Worm (Caenorhabditis elegans): ENCODE measurements around the gene ubc-18.

ubc-18 gene

ce11 chrIII:7087691-7088323 lies 19.4 kb upstream of the ubc-18 start, which contains the start of gene fubl-2 (continued):
- TF ChIP-seq ama-1 (optimal IDR thresholded peaks at IDR 0.05) (no peak), pha-4 (tag; optimal IDR thresholded peaks at IDR 0.05) (no peak), sdc-2 (tag; optimal IDR thresholded peaks at IDR 0.05) (no peak), tbx-2 (tag; optimal IDR thresholded peaks at IDR 0.05) (no peak), ceh-22 (tag; optimal IDR thresholded peaks at IDR 0.05) (no peak), ceh-19 (GFP tag; optimal IDR thresholded peaks at IDR 0.05) (no peak), unc-42 (tag; optimal IDR thresholded peaks at IDR 0.05) (peak; percentile 16), hlh-6 (tag; optimal IDR thresholded peaks at IDR 0.05) (no peak), C08G9.2 (tag; optimal IDR thresholded peaks at IDR 0.05) (peak; percentile 79), C38D4.7 (GFP tag; optimal IDR thresholded peaks at IDR 0.05) (no peak), ceh-9 (tag; optimal IDR thresholded peaks at IDR 0.05) (no peak), unc-86 (tag; optimal IDR thresholded peaks at IDR 0.05) (no peak), mec-3 (tag; optimal IDR thresholded peaks at IDR 0.05; ENCODE audit: borderline replicate concordance) (no peak), pha-2 (tag; optimal IDR thresholded peaks at IDR 0.05) (no peak), ets-4 (tag; optimal IDR thresholded peaks at IDR 0.05) (peak; percentile 79), elt-4 (tag; optimal IDR thresholded peaks at IDR 0.05) (no peak), K09A11.1 (tag; optimal IDR thresholded peaks at IDR 0.05; ENCODE audit: insufficient read depth) (no peak), pqm-1 (tag; optimal IDR thresholded peaks at IDR 0.05) (no peak), hlh-13 (GFP tag; optimal IDR thresholded peaks at IDR 0.05) (no peak), lin-11 (tag; optimal IDR thresholded peaks at IDR 0.05) (no peak)

ce11 chrIII:7087180-7087579 lies 18.8 kb upstream of the ubc-18 start:
- no peak for TF ChIP-seq hlh-13 (GFP tag; optimal IDR thresholded peaks at IDR 0.05)
- no peak for TF ChIP-seq odd-2 (tag; optimal IDR thresholded peaks at IDR 0.05)
- no peak for TF ChIP-seq elt-2 (tag; optimal IDR thresholded peaks at IDR 0.05)
- TF ChIP-seq eyg-1 (tag; optimal IDR thresholded peaks at IDR 0.05): no peak
- TF ChIP-seq gmeb-2 (tag; optimal IDR thresholded peaks at IDR 0.05): no peak
- no peak for TF ChIP-seq ama-1 (optimal IDR thresholded peaks at IDR 0.05)
- TF ChIP-seq pat-9 (tag; optimal IDR thresholded peaks at IDR 0.05): no peak

ce11 chrIII:7084908-7085307 lies 16.5 kb upstream of the ubc-18 start, which contains the start of gene tofu-7:
Gene tofu-7, minus strand, starts transcription at chrIII:7085018.
- TF ChIP-seq hlh-15 (tag; optimal IDR thresholded peaks at IDR 0.05) (no peak), lin-11 (tag; optimal IDR thresholded peaks at IDR 0.05) (no peak), zip-5 (tag; optimal IDR thresholded peaks at IDR 0.05) (no peak), gmeb-2 (tag; optimal IDR thresholded peaks at IDR 0.05) (no peak)

- no peak for TF ChIP-seq sdc-2 (tag; optimal IDR thresholded peaks at IDR 0.05)
- no peak for TF ChIP-seq tbx-7 (tag; optimal IDR thresholded peaks at IDR 0.05)
- TF ChIP-seq hlh-13 (GFP tag; optimal IDR thresholded peaks at IDR 0.05): no peak
- TF ChIP-seq C38D4.7 (GFP tag; optimal IDR thresholded peaks at IDR 0.05): no peak
- TF ChIP-seq ceh-48 (tag; optimal IDR thresholded peaks at IDR 0.05): no peak
- TF ChIP-seq F13H6.1 (tag; optimal IDR thresholded peaks at IDR 0.05): no peak
- no peak for TF ChIP-seq pqm-1 (tag; optimal IDR thresholded peaks at IDR 0.05)
- no peak for TF ChIP-seq nhr-11 (tag; optimal IDR thresholded peaks at IDR 0.05)
- no peak for TF ChIP-seq sox-2 (GFP tag; IDR thresholded peaks at IDR 0.05)
Observed at ce11 chrIII:7083106-7083505, 14.7 kb upstream of the ubc-18 start.

- no peak for TF ChIP-seq Y22D7AL.16 (tag; optimal IDR thresholded peaks at IDR 0.05)
- peak; percentile 24 for TF ChIP-seq elt-2 (tag; optimal IDR thresholded peaks at IDR 0.05)
Observed at ce11 chrIII:7081488-7081887, 13.1 kb upstream of the ubc-18 start.

All from whole organism, late embryonic.